Fruit fly (Drosophila melanogaster) whole organism, embryonic: ENCODE measurements around the gene scramb2.

Experiments
- Aef1 ChIP-seq: fragments of 200-800 bp; sonication (Bioruptor generic); IDR thresholded peaks from 3 replicates; pipeline ENCODE4 v1.3.6; 2022; ENCODE audit warnings: missing biosample characterization, missing genetic modification characterization
- Bgb ChIP-seq: fragments of 200-800 bp; sonication (Bioruptor generic); IDR thresholded peaks from 2 replicates; pipeline ENCODE4 v1.3.6; 2022; ENCODE audit warnings: missing biosample characterization, missing genetic modification characterization; ENCODE audit not compliant: partially characterized antibody
- CG11504 ChIP-seq: fragments of 200-800 bp; sonication (Bioruptor generic); optimal IDR thresholded peaks from 3 replicates; lab custom pipeline; 2019; ENCODE audit warnings: missing biosample characterization, mild to moderate bottlenecking, missing genetic modification characterization, moderate library complexity
- CG11695 ChIP-seq: fragments of 200-800 bp; sonication (Bioruptor generic); IDR thresholded peaks from 3 replicates; pipeline ENCODE4 v1.3.6; 2022; ENCODE audit warnings: missing biosample characterization, missing genetic modification characterization
- CG12219 ChIP-seq: fragments of 200-800 bp; sonication (Bioruptor generic); optimal IDR thresholded peaks from 3 replicates; lab custom pipeline; 2018; ENCODE audit warnings: missing biosample characterization, mild to moderate bottlenecking, missing genetic modification characterization
- CG12769 ChIP-seq: fragments of 200-800 bp; sonication (Bioruptor generic); optimal IDR thresholded peaks from 2 replicates; lab custom pipeline; 2019; ENCODE audit warnings: missing biosample characterization, mild to moderate bottlenecking, missing genetic modification characterization, moderate library complexity
- CG14050 ChIP-seq: fragments of 200-800 bp; sonication (Bioruptor generic); IDR thresholded peaks from 3 replicates; pipeline ENCODE4 v1.3.6; 2022; ENCODE audit warnings: missing biosample characterization, missing genetic modification characterization
- CG15269 ChIP-seq: fragments of 200-800 bp; sonication (Bioruptor generic); optimal IDR thresholded peaks from 2 replicates; lab custom pipeline; 2018; ENCODE audit warnings: missing biosample characterization, mild to moderate bottlenecking, missing genetic modification characterization, moderate library complexity
- CG15601 ChIP-seq: fragments of 200-800 bp; sonication (Bioruptor generic); optimal IDR thresholded peaks from 3 replicates; lab custom pipeline; 2019; ENCODE audit warnings: missing biosample characterization, mild to moderate bottlenecking, missing genetic modification characterization, moderate library complexity
- CG42726 ChIP-seq: fragments of 200-800 bp; sonication (Bioruptor generic); IDR thresholded peaks from 2 replicates; pipeline ENCODE4 v1.3.6; 2022; ENCODE audit warnings: missing biosample characterization, missing genetic modification characterization; ENCODE audit not compliant: partially characterized antibody
- CG6689 ChIP-seq: fragments of 200-800 bp; sonication (Bioruptor generic); IDR thresholded peaks from 2 replicates; pipeline ENCODE4 v1.3.6; 2022; ENCODE audit warnings: missing biosample characterization, missing genetic modification characterization
- CG7987 ChIP-seq: fragments of 200-800 bp; sonication (Bioruptor generic); optimal IDR thresholded peaks from 2 replicates; lab custom pipeline; 2018; ENCODE audit warnings: missing biosample characterization, mild to moderate bottlenecking, missing genetic modification characterization, moderate library complexity
- Deaf1 ChIP-seq: fragments of 200-800 bp; optimal IDR thresholded peaks from 3 replicates; lab custom pipeline; 2019; ENCODE audit warnings: missing biosample characterization, mild to moderate bottlenecking, missing genetic modification characterization, moderate library complexity
- Hr51 ChIP-seq, 2 experiments: fragments of 200-800 bp; sonication (Bioruptor generic); optimal IDR thresholded peaks; 2 replicates in 1 of 2; 3 replicates in 1 of 2; lab custom pipeline; 2016 to 2018; ENCODE audit warnings: missing biosample characterization in 2 of 2, missing genetic modification characterization in 2 of 2, mild to moderate bottlenecking in 1 of 2, moderate library complexity in 1 of 2
- Lim3 ChIP-seq: fragments of 200-800 bp; sonication (Bioruptor generic); IDR thresholded peaks from 2 replicates; pipeline ENCODE4 v1.3.6; 2022; ENCODE audit warnings: missing biosample characterization, missing genetic modification characterization
- Med ChIP-seq: fragments of 200-800 bp; sonication (Bioruptor generic); peaks from one replicate; lab custom pipeline; 2016; ENCODE audit warnings: missing biosample characterization, missing genetic modification characterization, mild to moderate bottlenecking, inconsistent platforms, moderate library complexity
- Oli ChIP-seq: fragments of 200-800 bp; sonication (Bioruptor generic); optimal IDR thresholded peaks from 2 replicates; lab custom pipeline; 2018; ENCODE audit warnings: missing biosample characterization, mild to moderate bottlenecking, missing genetic modification characterization, moderate library complexity
- Pdp1 ChIP-seq, 2 experiments: fragments of 200-800 bp; sonication (Bioruptor generic); optimal IDR thresholded peaks; 3 replicates each; lab custom pipeline; 2016; ENCODE audit warnings: missing biosample characterization in 2 of 2, missing genetic modification characterization in 2 of 2, mild to moderate bottlenecking in 1 of 2, moderate library complexity in 1 of 2
- TFAM ChIP-seq: fragments of 200-800 bp; sonication (Bioruptor generic); optimal IDR thresholded peaks from 2 replicates; lab custom pipeline; 2017; ENCODE audit warnings: missing biosample characterization, missing genetic modification characterization, inconsistent platforms
- Trl ChIP-seq, 3 experiments: fragments of >200 bp in 2 of 3; fragments of 200-800 bp in 1 of 3; sonication (Bioruptor generic) in 1 of 3; optimal IDR thresholded peaks; 2 replicates in 1 of 3; 3 replicates in 2 of 3; lab custom pipeline; 2016 to 2017; ENCODE audit warnings: missing biosample characterization in 1 of 3, missing genetic modification characterization in 1 of 3
- abd-A ChIP-seq: fragments of 200-800 bp; sonication (Bioruptor generic); optimal IDR thresholded peaks from 3 replicates; lab custom pipeline; 2019; ENCODE audit warnings: missing biosample characterization, mild to moderate bottlenecking, missing genetic modification characterization, moderate library complexity
- chinmo ChIP-seq: fragments of 200-800 bp; sonication (Bioruptor generic); IDR thresholded peaks from 4 replicates; pipeline ENCODE4 v1.3.6; 2022; ENCODE audit warnings: missing biosample characterization, missing genetic modification characterization; ENCODE audit not compliant: partially characterized antibody
- crol ChIP-seq: fragments of 200-800 bp; sonication (Bioruptor generic); IDR thresholded peaks from 2 replicates; pipeline ENCODE4 v1.3.6; 2022; ENCODE audit warnings: missing biosample characterization, missing genetic modification characterization
- crp ChIP-seq, 2 experiments: fragments of 200-800 bp; sonication (Bioruptor generic); optimal IDR thresholded peaks; 2 replicates in 1 of 2; 3 replicates in 1 of 2; lab custom pipeline; 2017; ENCODE audit warnings: missing biosample characterization in 2 of 2, missing genetic modification characterization in 2 of 2, mild to moderate bottlenecking in 1 of 2, moderate library complexity in 1 of 2
- disco-r ChIP-seq: fragments of 200-800 bp; sonication (Bioruptor generic); optimal IDR thresholded peaks from 2 replicates; lab custom pipeline; 2016; ENCODE audit warnings: missing biosample characterization, missing genetic modification characterization
- ftz-f1 ChIP-seq: fragments of 200-800 bp; sonication (Bioruptor generic); optimal IDR thresholded peaks from 2 replicates; lab custom pipeline; 2016; ENCODE audit warnings: missing biosample characterization, missing genetic modification characterization
- grau ChIP-seq: fragments of 200-800 bp; optimal IDR thresholded peaks from 3 replicates; lab custom pipeline; 2019; ENCODE audit warnings: missing biosample characterization, mild to moderate bottlenecking, missing genetic modification characterization, moderate library complexity
- hkb ChIP-seq, 2 experiments: fragments of 200-800 bp in 1 of 2; fragments of >200 bp in 1 of 2; sonication (Bioruptor generic) in 1 of 2; IDR thresholded peaks in 1 of 2; optimal IDR thresholded peaks in 1 of 2; 2 replicates each; pipeline versions ENCODE4 v1.3.6 to Lab custom; 2017 to 2022; ENCODE audit warnings: missing biosample characterization in 1 of 2, missing genetic modification characterization in 1 of 2
- ken ChIP-seq: fragments of 200-800 bp; sonication (Bioruptor generic); IDR thresholded peaks from 3 replicates; pipeline ENCODE4 v1.3.6; 2022; ENCODE audit warnings: missing biosample characterization, missing genetic modification characterization
- kni ChIP-seq: fragments of 200-800 bp; sonication (Bioruptor generic); optimal IDR thresholded peaks from 3 replicates; lab custom pipeline; 2017; ENCODE audit warnings: mild to moderate bottlenecking, missing biosample characterization, missing genetic modification reagents, missing genetic modification characterization
- onecut ChIP-seq: fragments of 200-800 bp; sonication (Bioruptor generic); IDR thresholded peaks from 2 replicates; pipeline ENCODE4 v1.3.6; 2022; ENCODE audit warnings: missing biosample characterization, missing genetic modification characterization
- otp ChIP-seq: fragments of 200-800 bp; sonication (Bioruptor generic); IDR thresholded peaks from 3 replicates; pipeline ENCODE4, ENCODE4 v1.3.6; 2022; ENCODE audit warnings: missing biosample characterization, missing genetic modification characterization
- pros ChIP-seq: fragments of 200-800 bp; sonication (Bioruptor generic); optimal IDR thresholded peaks from 3 replicates; lab custom pipeline; 2019; ENCODE audit warnings: missing biosample characterization, mild to moderate bottlenecking, missing genetic modification characterization, moderate library complexity
- rib ChIP-seq: fragments of 200-800 bp; sonication (Bioruptor generic); IDR thresholded peaks from 2 replicates; pipeline ENCODE4 v1.3.6; 2022; ENCODE audit warnings: missing biosample characterization, missing genetic modification characterization
- row ChIP-seq: fragments of 200-800 bp; sonication (Bioruptor generic); IDR thresholded peaks from 3 replicates; pipeline ENCODE4 v1.3.6; 2022; ENCODE audit warnings: missing biosample characterization, missing genetic modification characterization
- run ChIP-seq: fragments of 200-800 bp; sonication (Bioruptor generic); optimal IDR thresholded peaks from 3 replicates; lab custom pipeline; 2018; ENCODE audit warnings: missing biosample characterization, mild to moderate bottlenecking, missing genetic modification characterization
- sd ChIP-seq: fragments of 200-800 bp; sonication (Bioruptor generic); optimal IDR thresholded peaks from 3 replicates; lab custom pipeline; 2018; ENCODE audit warnings: missing biosample characterization, mild to moderate bottlenecking, missing genetic modification characterization, moderate library complexity
- sens ChIP-seq: fragments of 200-800 bp; sonication (Bioruptor generic); peaks from one replicate; lab custom pipeline; 2016; ENCODE audit warnings: missing biosample characterization, missing genetic modification characterization
- slbo ChIP-seq: fragments of 200-800 bp; sonication (Bioruptor generic); IDR thresholded peaks from 2 replicates; pipeline ENCODE4 v1.3.6; 2022; ENCODE audit warnings: missing biosample characterization, missing genetic modification characterization
- slp2 ChIP-seq: fragments of 200-800 bp; sonication (Bioruptor generic); optimal IDR thresholded peaks from 2 replicates; lab custom pipeline; 2016; ENCODE audit warnings: missing biosample characterization, missing genetic modification characterization
- sr ChIP-seq: fragments of 200-800 bp; sonication (Bioruptor generic); IDR thresholded peaks from 3 replicates; pipeline ENCODE4 v1.3.6; 2022; ENCODE audit warnings: missing biosample characterization, missing genetic modification characterization
- stc ChIP-seq: fragments of 200-800 bp; sonication (Bioruptor generic); IDR thresholded peaks from 2 replicates; pipeline ENCODE4 v1.3.6; 2022; ENCODE audit warnings: missing biosample characterization, missing genetic modification characterization
- tio ChIP-seq: fragments of 200-800 bp; sonication (Bioruptor generic); optimal IDR thresholded peaks from 2 replicates; lab custom pipeline; 2017; ENCODE audit warnings: missing biosample characterization, missing genetic modification characterization, inconsistent platforms
- vfl ChIP-seq: fragments of 200-800 bp; sonication (Bioruptor generic); optimal IDR thresholded peaks from 2 replicates; lab custom pipeline; 2016; ENCODE audit warnings: missing biosample characterization, missing genetic modification characterization
- z ChIP-seq: fragments of 200-800 bp; sonication (Bioruptor generic); IDR thresholded peaks from 3 replicates; pipeline ENCODE4 v1.3.6; 2022; ENCODE audit warnings: missing biosample characterization, missing genetic modification characterization

Gene scramb2

dm6 chr3L:3037822-3038563 lies 8.6 kb downstream of the scramb2 start (continued):
- TF ChIP-seq run (tag; lab: Kevin White, UChicago) (peak; percentile 12), Bgb (peak; percentile 25; the same call in 1 of the 2 replicates), hkb (optimal IDR thresholded peaks at IDR 0.05; lab: Kevin White, UChicago) (no peak), hkb (GFP tag; IDR thresholded peaks at IDR 0.05; lab: Robert Waterston, UW) (peak; percentile 54), stc (GFP tag; lab: Robert Waterston, UW) (peak; percentile 53; the same call in 1 of the 2 replicates), CG6689 (GFP tag; lab: Robert Waterston, UW) (no peak), disco-r (no peak), z (GFP tag; lab: Robert Waterston, UW) (no peak), crp (GFP tag; optimal IDR thresholded peaks at IDR 0.05; lab: Kevin White, UChicago) (no peak), otp (GFP tag; lab: Robert Waterston, UW) (peak; percentile 48; the same call in 1 of the 3 replicates), Deaf1 (tag; lab: Kevin White, UChicago) (peak; percentile 83), CG15601 (no peak), tio (GFP tag; lab: Kevin White, UChicago) (no peak), row (no peak), onecut (GFP tag; lab: Robert Waterston, UW) (peak; percentile 73), Lim3 (GFP tag; lab: Robert Waterston, UW) (no peak)

- TF ChIP-seq Pdp1 (GFP tag; optimal IDR thresholded peaks at IDR 0.05; lab: Kevin White, UChicago): peak in 1 of 2 experiments; percentile 90
- TF ChIP-seq CG11695 (GFP tag; lab: Robert Waterston, UW): 0 out of 3 replicates have a peak, but pooled peaks have one; percentile 34
- TF ChIP-seq ken (GFP tag; lab: Robert Waterston, UW): 0 out of 3 replicates have a peak, but pooled peaks have one; percentile 9
- 0 out of 2 replicates have a peak, but pooled peaks have one; percentile 10 for TF ChIP-seq rib (GFP tag; lab: Robert Waterston, UW)
- TF ChIP-seq slp2 (GFP tag; lab: Kevin White, UChicago): no peak
- no peak for TF ChIP-seq CG12219 (GFP tag; lab: Kevin White, UChicago)
- no peak for TF ChIP-seq CG14050 (GFP tag; lab: Robert Waterston, UW)
- peak; percentile 51 for TF ChIP-seq sd (tag; lab: Kevin White, UChicago)
- peak; percentile 2 for TF ChIP-seq CG11504 (tag; lab: Kevin White, UChicago)
- TF ChIP-seq sens: peak; percentile 38
- no peak for TF ChIP-seq TFAM (GFP tag; lab: Kevin White, UChicago)
- peak; percentile 13 for TF ChIP-seq vfl (GFP tag; lab: Kevin White, UChicago)
- TF ChIP-seq chinmo: peak; percentile 81; the same call in 3 of the 4 replicates
- no peak for TF ChIP-seq Aef1 (GFP tag; lab: Robert Waterston, UW)
- TF ChIP-seq slbo (GFP tag; lab: Robert Waterston, UW): 0 out of 2 replicates have a peak, but pooled peaks have one; percentile 17
- TF ChIP-seq sr (GFP tag; lab: Robert Waterston, UW): 0 out of 3 replicates have a peak, but pooled peaks have one; percentile 18
- TF ChIP-seq CG42726 (GFP tag; lab: Robert Waterston, UW): peak; percentile 22; the same call in 1 of the 2 replicates
- TF ChIP-seq Oli (tag; lab: Kevin White, UChicago): peak; percentile 7
- peak; percentile 3 for TF ChIP-seq grau (tag; lab: Kevin White, UChicago)
- peak; percentile 53 for TF ChIP-seq CG7987 (GFP tag; lab: Kevin White, UChicago)
- peak; percentile 91 for TF ChIP-seq crol (GFP tag; lab: Robert Waterston, UW)
- peak in 1 of 2 experiments; percentile 3 for TF ChIP-seq Trl (optimal IDR thresholded peaks at IDR 0.05; lab: Kevin White, UChicago)
- TF ChIP-seq Trl (GFP tag; optimal IDR thresholded peaks at IDR 0.05; lab: Kevin White, UChicago): no peak
- peak; percentile 11 for TF ChIP-seq abd-A
- peak in 1 of 2 experiments; percentile 20 for TF ChIP-seq Hr51 (GFP tag; optimal IDR thresholded peaks at IDR 0.05; lab: Kevin White, UChicago)
- TF ChIP-seq CG15269: peak; percentile 28
- peak; percentile 41 for TF ChIP-seq Med (GFP tag; lab: Kevin White, UChicago)
- TF ChIP-seq row: peak; percentile 29; the same call in 1 of the 3 replicates
- TF ChIP-seq kni: peak; percentile 45
- peak; percentile 91 for TF ChIP-seq CG12769 (tag; lab: Kevin White, UChicago)
- TF ChIP-seq ftz-f1 (GFP tag; lab: Kevin White, UChicago): peak; percentile 76
- TF ChIP-seq pros: peak; percentile 8
These were observed 9.5 kb downstream of the scramb2 start for dm6 chr3L:3036951-3037586.
